Fruit fly (Drosophila melanogaster) whole organism: ENCODE data around the gene mib2.

Source experiments
- CG8478 ChIP-seq: fragments of >200 bp; optimal IDR thresholded peaks from 2 replicates; lab custom pipeline; 2018; ENCODE audit warnings: inconsistent platforms
- Dll ChIP-seq: fragments of >200 bp; optimal IDR thresholded peaks from 2 replicates; lab custom pipeline; 2017
- EcR ChIP-seq, 2 experiments: fragments of >200 bp; optimal IDR thresholded peaks; 2 replicates each; lab custom pipeline; 2017; ENCODE audit warnings: missing biosample characterization in 2 of 2, missing genetic modification characterization in 2 of 2, missing genetic modification reagents in 2 of 2
- psq ChIP-seq: fragments of >200 bp; optimal IDR thresholded peaks from 2 replicates; lab custom pipeline; 2017

DNA sequence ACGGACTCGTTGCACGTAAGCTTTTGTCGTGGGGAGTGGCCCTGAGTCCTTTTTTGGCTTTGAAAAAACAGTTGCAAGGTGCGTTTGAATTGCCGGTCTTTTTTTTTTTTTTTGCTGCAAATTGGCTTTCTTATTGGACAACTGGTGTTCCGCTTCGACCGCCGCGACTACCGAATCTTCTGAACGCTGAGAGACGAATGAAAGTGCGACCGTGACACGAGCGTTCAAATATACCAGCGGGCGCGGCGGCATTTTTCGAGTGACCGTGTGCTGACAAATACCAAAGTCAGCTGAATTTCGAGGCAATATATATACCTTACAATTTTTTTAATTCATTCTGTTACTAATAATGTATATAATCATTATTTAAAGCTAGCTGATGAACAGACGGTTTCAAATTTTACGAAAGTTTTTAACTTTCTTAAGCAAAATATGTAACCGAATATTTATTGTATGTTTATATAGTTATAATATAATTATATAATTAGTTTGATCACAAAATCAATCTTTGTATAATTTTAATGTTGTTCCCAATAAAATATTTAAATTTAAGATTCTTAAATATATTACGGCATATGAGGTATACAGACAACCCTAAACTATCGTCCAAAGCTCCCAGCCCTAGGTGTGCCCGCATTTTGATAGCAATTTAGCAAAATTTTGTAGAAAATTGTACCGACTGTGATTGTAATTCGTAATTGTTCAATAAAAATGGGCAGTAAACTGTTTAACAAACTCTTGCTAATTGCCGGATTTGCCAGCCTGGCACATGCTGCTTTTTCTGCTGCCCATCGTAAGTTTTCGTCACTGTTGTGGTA lies 47.0 kb upstream of the mib2 start, which contains the start of the genes Swip-1 and EMC5:
- TF ChIP-seq CG8478 (lab: Kevin White, UChicago) (no peak), Dll (lab: Kevin White, UChicago) (no peak), psq (lab: Kevin White, UChicago) (no peak), EcR (GFP tag; optimal IDR thresholded peaks at IDR 0.05; lab: Kevin White, UChicago) (no peak)
